Worm (Caenorhabditis elegans) whole organism, L4/young adult: Measurements from ENCODE around the gene F33C8.2.

Source experiments
- W03F9.2 ChIP-seq: fragments of 150-350 bp; optimal IDR thresholded peaks from 2 replicates; lab custom pipeline; 2014; ENCODE audit warnings: missing biosample characterization, missing genetic modification characterization
- dao-5 ChIP-seq: sonication (generic microtip); optimal IDR thresholded peaks from 2 replicates; lab custom pipeline; 2016; ENCODE audit warnings: missing genotype, missing genetic modification characterization, moderate library complexity, missing compliant biosample characterization
- him-1 ChIP-seq: sonication (generic microtip); optimal IDR thresholded peaks from 2 replicates; lab custom pipeline; 2016; ENCODE audit warnings: missing genotype, missing genetic modification reagents, missing genetic modification characterization, missing compliant biosample characterization

- TF ChIP-seq dao-5 (tag; lab: Kevin White, UChicago) (no peak), him-1 (tag; lab: Kevin White, UChicago) (no peak), W03F9.2 (tag; lab: Kevin White, UChicago) (no peak)
These were observed 36.5 kb downstream of the F33C8.2 start for ce11 chrX:14757641-14758220.
